Fruit fly (Drosophila melanogaster) whole organism, embryonic: ENCODE measurements around the gene mask.
A peak's percentile ranks its signal among the peaks of the same experiment; 100 is the strongest.

ENCODE experiments used
- Atf3 ChIP-seq: fragments of 200-800 bp; sonication (Bioruptor generic); optimal IDR thresholded peaks from 3 replicates; lab custom pipeline; 2016; ENCODE audit warnings: missing biosample characterization, missing genetic modification characterization
- CG10209 ChIP-seq: fragments of 200-800 bp; sonication (Bioruptor generic); optimal IDR thresholded peaks from 3 replicates; lab custom pipeline; 2017; ENCODE audit warnings: missing biosample characterization, mild to moderate bottlenecking, missing genetic modification characterization, missing genetic modification reagents
- CG10431 ChIP-seq: fragments of 200-800 bp; sonication (Bioruptor generic); optimal IDR thresholded peaks from 3 replicates; lab custom pipeline; 2018; ENCODE audit warnings: missing biosample characterization, mild to moderate bottlenecking, missing genetic modification characterization
- CG12744 ChIP-seq: fragments of 200-800 bp; sonication (Bioruptor generic); optimal IDR thresholded peaks from 2 replicates; lab custom pipeline; 2016; ENCODE audit warnings: missing biosample characterization, missing genetic modification characterization
- CG14441 ChIP-seq: fragments of 200-800 bp; sonication (Bioruptor generic); IDR thresholded peaks from 2 replicates; pipeline ENCODE4 v1.3.6; 2022; ENCODE audit warnings: missing biosample characterization, missing genetic modification characterization
- CG15011 ChIP-seq: fragments of 200-800 bp; sonication (Bioruptor generic); optimal IDR thresholded peaks from 3 replicates; lab custom pipeline; 2018; ENCODE audit warnings: missing biosample characterization, mild to moderate bottlenecking, missing genetic modification characterization
- CG16815 ChIP-seq: fragments of 200-800 bp; sonication (Bioruptor generic); optimal IDR thresholded peaks from 3 replicates; lab custom pipeline; 2017; ENCODE audit warnings: missing biosample characterization, mild to moderate bottlenecking, missing genetic modification characterization
- CG33557 ChIP-seq: fragments of 200-800 bp; sonication (Bioruptor generic); optimal IDR thresholded peaks from 2 replicates; lab custom pipeline; 2019; ENCODE audit warnings: missing biosample characterization, mild to moderate bottlenecking, missing genetic modification characterization, moderate library complexity
- CG4707 ChIP-seq: fragments of 200-800 bp; sonication (Bioruptor generic); optimal IDR thresholded peaks from 2 replicates; lab custom pipeline; 2018; ENCODE audit warnings: missing biosample characterization, mild to moderate bottlenecking, missing genetic modification characterization, moderate library complexity
- CG7271 ChIP-seq: fragments of 200-800 bp; sonication (Bioruptor generic); optimal IDR thresholded peaks from 2 replicates; lab custom pipeline; 2018; ENCODE audit warnings: missing biosample characterization, mild to moderate bottlenecking, missing genetic modification characterization, moderate library complexity
- CG8944 ChIP-seq: fragments of 200-800 bp; sonication (Bioruptor generic); optimal IDR thresholded peaks from 3 replicates; lab custom pipeline; 2016; ENCODE audit warnings: missing biosample characterization, missing genetic modification characterization
- Dip3 ChIP-seq: fragments of 200-800 bp; sonication (Bioruptor generic); optimal IDR thresholded peaks from 3 replicates; lab custom pipeline; 2016; ENCODE audit warnings: missing biosample characterization, missing genetic modification characterization
- Doc3 ChIP-seq: fragments of 200-800 bp; sonication (Bioruptor generic); IDR thresholded peaks from 3 replicates; pipeline ENCODE4 v1.3.6; 2022; ENCODE audit warnings: missing biosample characterization, missing genetic modification characterization; ENCODE audit not compliant: partially characterized antibody
- Dp ChIP-seq: fragments of 200-800 bp; sonication (Bioruptor generic); optimal IDR thresholded peaks from 2 replicates; lab custom pipeline; 2018; ENCODE audit warnings: missing biosample characterization, mild to moderate bottlenecking, missing genetic modification characterization, moderate library complexity
- Drgx ChIP-seq: fragments of 200-800 bp; sonication (Bioruptor generic); IDR thresholded peaks from 2 replicates; pipeline ENCODE4 v1.3.6; 2022; ENCODE audit warnings: missing biosample characterization, missing genetic modification characterization
- Ets65A ChIP-seq: fragments of 200-800 bp; sonication (Bioruptor generic); peaks from one replicate; lab custom pipeline; 2016; ENCODE audit warnings: missing biosample characterization, missing genetic modification characterization
- Fer3 ChIP-seq: fragments of 200-800 bp; sonication (Bioruptor generic); optimal IDR thresholded peaks from 2 replicates; lab custom pipeline; 2018; ENCODE audit warnings: missing biosample characterization, mild to moderate bottlenecking, missing genetic modification characterization, moderate library complexity
- HLH3B ChIP-seq: fragments of 200-800 bp; sonication (Bioruptor generic); IDR thresholded peaks from 2 replicates; pipeline ENCODE4 v1.3.6; 2022; ENCODE audit warnings: missing biosample characterization, missing genetic modification characterization
- HLH54F ChIP-seq: fragments of 200-800 bp; sonication (Bioruptor generic); optimal IDR thresholded peaks from 3 replicates; lab custom pipeline; 2016; ENCODE audit warnings: missing biosample characterization, missing genetic modification characterization
- Hr39 ChIP-seq: fragments of >200 bp; optimal IDR thresholded peaks from 2 replicates; lab custom pipeline; 2017
- Med ChIP-seq: fragments of 200-800 bp; sonication (Bioruptor generic); peaks from one replicate; lab custom pipeline; 2016; ENCODE audit warnings: missing biosample characterization, missing genetic modification characterization, mild to moderate bottlenecking, inconsistent platforms, moderate library complexity
- NK7.1 ChIP-seq: fragments of 200-800 bp; sonication (Bioruptor generic); optimal IDR thresholded peaks from 3 replicates; lab custom pipeline; 2016; ENCODE audit warnings: missing biosample characterization, missing genetic modification characterization
- Nf-YC ChIP-seq: fragments of 200-800 bp; optimal IDR thresholded peaks from 3 replicates; lab custom pipeline; 2019; ENCODE audit warnings: missing biosample characterization, mild to moderate bottlenecking, missing genetic modification characterization, moderate library complexity
- Oli ChIP-seq: fragments of 200-800 bp; sonication (Bioruptor generic); optimal IDR thresholded peaks from 2 replicates; lab custom pipeline; 2018; ENCODE audit warnings: missing biosample characterization, mild to moderate bottlenecking, missing genetic modification characterization, moderate library complexity
- Rfx ChIP-seq: fragments of 200-800 bp; sonication (Bioruptor generic); IDR thresholded peaks from 2 replicates; pipeline ENCODE4 v1.3.6; 2022; ENCODE audit warnings: missing biosample characterization, missing genetic modification characterization
- Side ChIP-seq: fragments of 200-800 bp; sonication (Bioruptor generic); optimal IDR thresholded peaks from 2 replicates; lab custom pipeline; 2016; ENCODE audit warnings: missing biosample characterization, missing genetic modification characterization
- Stat92E ChIP-seq, 3 experiments: fragments of >200 bp in 2 of 3; fragments of 200-800 bp in 1 of 3; sonication (Bioruptor generic) in 1 of 3; optimal IDR thresholded peaks; 2 replicates each; lab custom pipeline; 2017 to 2019; ENCODE audit warnings: missing biosample characterization in 3 of 3, missing genetic modification characterization in 3 of 3, mild to moderate bottlenecking in 1 of 3, moderate library complexity in 1 of 3
- ap ChIP-seq: fragments of 200-800 bp; sonication (Bioruptor generic); IDR thresholded peaks from 2 replicates; pipeline ENCODE4 v1.3.6; 2022; ENCODE audit warnings: missing biosample characterization, missing genetic modification characterization
- ara ChIP-seq: fragments of 200-800 bp; sonication (Bioruptor generic); IDR thresholded peaks from 2 replicates; pipeline ENCODE4 v1.3.6; 2022; ENCODE audit warnings: missing biosample characterization, missing genetic modification characterization
- bsh ChIP-seq, 2 experiments: fragments of 200-800 bp; sonication (Bioruptor generic); optimal IDR thresholded peaks; 2 replicates each; lab custom pipeline; 2017 to 2018; ENCODE audit warnings: mild to moderate bottlenecking in 2 of 2, missing biosample characterization in 2 of 2, missing genetic modification characterization in 2 of 2, moderate library complexity in 1 of 2
- chinmo ChIP-seq: fragments of 200-800 bp; sonication (Bioruptor generic); IDR thresholded peaks from 4 replicates; pipeline ENCODE4 v1.3.6; 2022; ENCODE audit warnings: missing biosample characterization, missing genetic modification characterization; ENCODE audit not compliant: partially characterized antibody
- chn ChIP-seq: fragments of 200-800 bp; sonication (Bioruptor generic); optimal IDR thresholded peaks from 2 replicates; lab custom pipeline; 2016; ENCODE audit warnings: missing biosample characterization, missing genetic modification characterization
- corto ChIP-seq: fragments of 200-800 bp; sonication (Bioruptor generic); optimal IDR thresholded peaks from 2 replicates; lab custom pipeline; 2016; ENCODE audit warnings: missing biosample characterization, mild to moderate bottlenecking, missing genetic modification characterization, moderate library complexity
- crc ChIP-seq: fragments of 200-800 bp; sonication (Bioruptor generic); optimal IDR thresholded peaks from 2 replicates; lab custom pipeline; 2016; ENCODE audit warnings: missing biosample characterization, missing genetic modification characterization
- dysf ChIP-seq: fragments of 200-800 bp; sonication (Bioruptor generic); IDR thresholded peaks from 3 replicates; pipeline ENCODE4 v1.3.6; 2022; ENCODE audit warnings: missing biosample characterization, missing genetic modification characterization
- grau ChIP-seq: fragments of 200-800 bp; optimal IDR thresholded peaks from 3 replicates; lab custom pipeline; 2019; ENCODE audit warnings: missing biosample characterization, mild to moderate bottlenecking, missing genetic modification characterization, moderate library complexity
- inv ChIP-seq: fragments of 200-800 bp; sonication (Bioruptor generic); IDR thresholded peaks from 2 replicates; pipeline ENCODE4 v1.3.6; 2022; ENCODE audit warnings: missing biosample characterization, missing genetic modification characterization; ENCODE audit not compliant: partially characterized antibody
- kay ChIP-seq: fragments of 200-800 bp; sonication (Bioruptor generic); optimal IDR thresholded peaks from 2 replicates; lab custom pipeline; 2016; ENCODE audit warnings: missing biosample characterization, missing genetic modification characterization
- lbe ChIP-seq: fragments of 200-800 bp; sonication (Bioruptor generic); optimal IDR thresholded peaks from 2 replicates; lab custom pipeline; 2016; ENCODE audit warnings: missing biosample characterization, mild to moderate bottlenecking, missing genetic modification characterization
- nerfin-2 ChIP-seq: fragments of 200-800 bp; sonication (Bioruptor generic); IDR thresholded peaks from 2 replicates; pipeline ENCODE4 v1.3.6; 2022; ENCODE audit warnings: missing biosample characterization, missing genetic modification characterization; ENCODE audit not compliant: partially characterized antibody
- nom ChIP-seq: fragments of 200-800 bp; sonication (Bioruptor generic); optimal IDR thresholded peaks from 2 replicates; lab custom pipeline; 2017; ENCODE audit warnings: missing biosample characterization, missing genetic modification characterization, mild to moderate bottlenecking, moderate library complexity, missing genetic modification reagents
- prd ChIP-seq, 3 experiments: fragments of >200 bp in 2 of 3; fragments of 200-800 bp in 1 of 3; sonication (Bioruptor generic) in 1 of 3; optimal IDR thresholded peaks in 2 of 3; IDR thresholded peaks in 1 of 3; 2 replicates in 2 of 3; 3 replicates in 1 of 3; pipeline versions ENCODE4 v1.3.6 to Lab custom; 2017 to 2022; ENCODE audit warnings: missing biosample characterization in 1 of 3, missing genetic modification characterization in 1 of 3
- sd ChIP-seq: fragments of 200-800 bp; sonication (Bioruptor generic); optimal IDR thresholded peaks from 3 replicates; lab custom pipeline; 2018; ENCODE audit warnings: missing biosample characterization, mild to moderate bottlenecking, missing genetic modification characterization, moderate library complexity
- seq ChIP-seq: fragments of 200-800 bp; sonication (Bioruptor generic); IDR thresholded peaks from 2 replicates; pipeline ENCODE4 v1.3.6; 2022; ENCODE audit warnings: missing biosample characterization, missing genetic modification characterization
- trh ChIP-seq: fragments of 200-800 bp; sonication (Bioruptor generic); optimal IDR thresholded peaks from 2 replicates; lab custom pipeline; 2016; ENCODE audit warnings: missing biosample characterization, missing genetic modification characterization
- wek ChIP-seq: fragments of 200-800 bp; sonication (Bioruptor generic); optimal IDR thresholded peaks from 3 replicates; lab custom pipeline; 2018; ENCODE audit warnings: missing biosample characterization, mild to moderate bottlenecking, missing genetic modification characterization, moderate library complexity

The mask gene

DNA sequence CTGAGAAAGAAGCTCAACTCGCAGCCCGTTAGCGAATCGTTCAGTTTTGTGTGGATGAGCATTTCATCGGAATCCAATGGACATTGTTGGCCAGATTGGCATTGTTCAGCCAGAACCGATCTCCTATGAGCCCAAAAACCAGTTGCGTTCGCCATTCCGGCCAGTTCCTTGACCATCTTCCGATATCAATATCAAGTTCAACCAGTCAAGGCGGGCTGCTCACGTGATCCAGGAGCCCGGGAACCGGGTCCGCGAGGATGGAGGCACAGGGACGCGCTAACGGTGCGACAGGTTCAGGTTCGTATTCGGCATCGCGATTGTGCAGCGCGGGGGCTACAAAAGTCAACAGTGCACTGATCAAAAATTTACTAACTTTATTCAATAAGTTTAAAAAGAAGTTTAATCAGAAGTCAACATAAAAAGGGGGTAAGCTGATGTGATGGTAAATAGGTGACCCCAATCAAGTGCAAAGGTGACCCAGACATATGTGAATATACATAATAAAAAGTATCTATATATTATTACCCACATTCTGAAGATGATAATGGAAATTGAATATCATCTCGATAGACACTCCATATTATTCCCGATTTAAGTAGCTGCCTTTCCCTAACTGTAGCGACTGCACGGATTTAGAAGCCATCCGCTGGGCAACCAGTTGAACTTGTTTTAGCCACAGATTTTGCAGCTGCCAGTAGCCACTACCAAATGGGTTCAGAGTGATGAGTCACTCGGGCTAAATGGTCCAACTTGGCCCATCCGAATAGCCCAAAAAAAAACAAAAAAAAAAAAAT, 36.6 kb downstream of the mask start:
- TF ChIP-seq Ets65A (GFP tag; lab: Kevin White, UChicago): peak; percentile 86
- TF ChIP-seq prd (optimal IDR thresholded peaks at IDR 0.05; lab: Kevin White, UChicago): no peak
- no peak for TF ChIP-seq prd (GFP tag; IDR thresholded peaks at IDR 0.05; lab: Robert Waterston, UW)
- TF ChIP-seq corto (GFP tag; lab: Kevin White, UChicago): peak; percentile 80
- TF ChIP-seq Drgx (GFP tag; lab: Robert Waterston, UW): peak; percentile 75
- TF ChIP-seq Med (GFP tag; lab: Kevin White, UChicago): peak; percentile 33
- TF ChIP-seq inv (GFP tag; lab: Robert Waterston, UW): no peak
- TF ChIP-seq nom (GFP tag; lab: Kevin White, UChicago): peak; percentile 86
- TF ChIP-seq lbe (GFP tag; lab: Kevin White, UChicago): peak; percentile 83
- no peak for TF ChIP-seq trh (GFP tag; lab: Kevin White, UChicago)
- peak in 1 of 2 experiments; percentile 86 for TF ChIP-seq bsh (GFP tag; optimal IDR thresholded peaks at IDR 0.05; lab: Kevin White, UChicago)
- no peak for TF ChIP-seq CG33557
- no peak for TF ChIP-seq CG15011 (GFP tag; lab: Kevin White, UChicago)

DNA sequence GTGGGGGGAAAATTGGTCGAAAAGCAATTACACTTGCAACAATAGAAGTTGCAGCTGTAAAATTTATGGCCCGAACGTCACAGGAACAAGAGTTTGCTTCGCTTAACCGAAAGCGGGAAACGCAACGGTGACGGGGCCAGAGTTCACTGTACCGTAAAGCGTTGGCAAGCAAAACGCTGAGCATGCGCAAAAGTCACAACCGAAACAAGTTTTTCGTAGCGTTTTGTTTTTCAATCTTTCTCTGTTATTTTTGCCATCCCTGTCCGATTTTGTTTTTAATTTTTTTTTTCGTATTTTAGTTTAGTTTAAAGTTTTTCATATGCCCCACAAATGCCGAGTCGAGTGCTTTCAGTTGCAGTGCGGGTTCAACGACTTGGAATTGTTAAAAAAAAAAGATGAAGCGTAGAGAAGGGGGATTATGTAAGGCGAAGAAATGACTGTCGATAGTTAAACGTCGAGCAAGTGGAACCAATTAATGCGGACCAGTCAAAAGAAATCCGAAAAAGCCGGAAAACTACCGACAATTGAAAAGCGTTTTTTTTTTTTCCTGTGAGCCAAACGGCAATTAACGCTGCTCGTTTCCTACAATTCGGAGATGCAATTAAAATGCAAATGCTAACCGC, 37.3 kb downstream of the mask start:
- TF ChIP-seq CG7271 (tag; lab: Kevin White, UChicago) (no peak), wek (GFP tag; lab: Kevin White, UChicago) (no peak), Side (no peak), CG10209 (GFP tag; lab: Kevin White, UChicago) (no peak), CG16815 (GFP tag; lab: Kevin White, UChicago) (no peak), NK7.1 (no peak), Dip3 (GFP tag; lab: Kevin White, UChicago) (no peak), nerfin-2 (GFP tag; lab: Robert Waterston, UW) (no peak), Oli (tag; lab: Kevin White, UChicago) (no peak), crc (no peak), dysf (GFP tag; lab: Robert Waterston, UW) (no peak), kay (GFP tag; lab: Kevin White, UChicago) (no peak), ap (GFP tag; lab: Robert Waterston, UW) (no peak), Atf3 (no peak), ara (GFP tag; lab: Robert Waterston, UW) (no peak), CG14441 (GFP tag; lab: Robert Waterston, UW) (0 out of 2 replicates have a peak, but pooled peaks have one; percentile 22), HLH3B (GFP tag; lab: Robert Waterston, UW) (0 out of 2 replicates have a peak, but pooled peaks have one; percentile 14), chinmo (0 out of 4 replicates have a peak, but pooled peaks have one; percentile 55), Dp (GFP tag; lab: Kevin White, UChicago) (no peak), CG4707 (GFP tag; lab: Kevin White, UChicago) (no peak), Doc3 (GFP tag; lab: Robert Waterston, UW) (no peak), Hr39 (lab: Kevin White, UChicago) (no peak), grau (tag; lab: Kevin White, UChicago) (peak; percentile 72), Nf-YC (tag; lab: Kevin White, UChicago) (no peak), chn (GFP tag; lab: Kevin White, UChicago) (no peak), CG12744 (GFP tag; lab: Kevin White, UChicago) (no peak), CG10431 (GFP tag; lab: Kevin White, UChicago) (no peak), seq (no peak), Rfx (GFP tag; lab: Robert Waterston, UW) (peak; percentile 38; the same call in 1 of the 2 replicates), Stat92E (GFP tag; optimal IDR thresholded peaks at IDR 0.05; lab: Kevin White, UChicago) (no peak), sd (no peak), CG8944 (GFP tag; lab: Kevin White, UChicago) (no peak), Fer3 (tag; lab: Kevin White, UChicago) (no peak), HLH54F (GFP tag; lab: Kevin White, UChicago) (no peak)
